Worm (Caenorhabditis elegans) whole organism, mixed stage, embryonic: Measurements from ENCODE around the gene C01C4.3.

ENCODE experiments used
- ceh-39 ChIP-seq: fragments of 150-350 bp; optimal IDR thresholded peaks from 2 replicates; lab custom pipeline; 2014; ENCODE audit warnings: missing biosample characterization, missing genetic modification characterization
- elt-1 ChIP-seq: sonication (generic microtip); optimal IDR thresholded peaks from 2 replicates; lab custom pipeline; 2017; ENCODE audit warnings: missing genetic modification characterization, mild to moderate bottlenecking, missing compliant biosample characterization, antibody characterized with exemption, moderate library complexity, borderline replicate concordance; ENCODE audit not compliant: insufficient read depth
- lin-13 ChIP-seq: fragments of 150-350 bp; optimal IDR thresholded peaks from 2 replicates; lab custom pipeline; 2014; ENCODE audit warnings: missing biosample characterization, missing genetic modification characterization
- nhr-28 ChIP-seq: fragments of 150-350 bp; optimal IDR thresholded peaks from 2 replicates; lab custom pipeline; 2014; ENCODE audit warnings: missing biosample characterization, missing genetic modification characterization
- nhr-76 ChIP-seq: sonication (generic microtip); optimal IDR thresholded peaks from 2 replicates; lab custom pipeline; 2017; ENCODE audit warnings: missing biosample characterization, missing genetic modification characterization
- snpc-4 ChIP-seq: fragments of 150-350 bp; optimal IDR thresholded peaks from 2 replicates; lab custom pipeline; 2014; ENCODE audit warnings: missing biosample characterization, missing genetic modification characterization
- sptf-1 ChIP-seq: sonication (generic microtip); optimal IDR thresholded peaks from 2 replicates; lab custom pipeline; 2017; ENCODE audit warnings: mild to moderate bottlenecking, missing genetic modification characterization, moderate library complexity, missing compliant biosample characterization

- TF ChIP-seq elt-1 (tag; lab: Kevin White, UChicago) (no peak), sptf-1 (peak; percentile 73), snpc-4 (tag; lab: Kevin White, UChicago) (no peak), nhr-28 (no peak), lin-13 (peak; percentile 69), nhr-76 (tag; lab: Kevin White, UChicago) (no peak), ceh-39 (tag; lab: Kevin White, UChicago) (no peak)
These were observed 2.5 kb upstream of the C01C4.3 start for ce11 chrX:3694172-3694571.
